Worm (Caenorhabditis elegans) whole organism, late embryonic: ENCODE results near the gene cest-17.

Experiments
- ets-4 ChIP-seq: sonication (generic microtip); optimal IDR thresholded peaks from 2 replicates; lab custom pipeline; 2016; ENCODE audit warnings: missing genetic modification characterization, missing compliant biosample characterization
- fax-1 ChIP-seq: sonication (generic microtip); optimal IDR thresholded peaks from 2 replicates; lab custom pipeline; 2016; ENCODE audit warnings: missing genotype, missing genetic modification characterization, missing compliant biosample characterization
- fkh-10 ChIP-seq: fragments of 150-350 bp; optimal IDR thresholded peaks from 2 replicates; lab custom pipeline; 2014; ENCODE audit warnings: missing biosample characterization, missing genetic modification reagents, missing genetic modification characterization
- gmeb-2 ChIP-seq: sonication (generic microtip); optimal IDR thresholded peaks from 2 replicates; lab custom pipeline; 2016; ENCODE audit warnings: missing genetic modification characterization, inconsistent platforms, missing compliant biosample characterization
- hlh-30 ChIP-seq: sonication (generic microtip); optimal IDR thresholded peaks from 2 replicates; lab custom pipeline; 2017; ENCODE audit warnings: antibody characterized with exemption, missing genetic modification characterization, missing compliant biosample characterization; ENCODE audit not compliant: insufficient read depth
- nhr-11 ChIP-seq: fragments of 150-350 bp; optimal IDR thresholded peaks from 2 replicates; lab custom pipeline; 2014; ENCODE audit warnings: missing biosample characterization, missing genetic modification characterization
- ref-2 ChIP-seq: sonication (generic microtip); optimal IDR thresholded peaks from 2 replicates; lab custom pipeline; 2016; ENCODE audit warnings: missing genetic modification characterization, missing compliant biosample characterization
- sdc-2 ChIP-seq: sonication (generic microtip); optimal IDR thresholded peaks from 2 replicates; lab custom pipeline; 2016; ENCODE audit warnings: missing genotype, missing genetic modification characterization, missing compliant biosample characterization
- syd-9 ChIP-seq: sonication (generic microtip); optimal IDR thresholded peaks from 2 replicates; lab custom pipeline; 2016; ENCODE audit warnings: mild to moderate bottlenecking, missing genetic modification characterization, moderate library complexity, missing compliant biosample characterization
- tbx-2 ChIP-seq: sonication (generic microtip); optimal IDR thresholded peaks from 2 replicates; lab custom pipeline; 2016; ENCODE audit warnings: missing genetic modification characterization, missing compliant biosample characterization

- no peak for TF ChIP-seq hlh-30
- TF ChIP-seq ref-2 (tag; lab: Kevin White, UChicago): no peak
- TF ChIP-seq fkh-10 (GFP tag; lab: Kevin White, UChicago): no peak
- TF ChIP-seq syd-9 (tag; lab: Kevin White, UChicago): no peak
- no peak for TF ChIP-seq ets-4
- no peak for TF ChIP-seq tbx-2 (tag; lab: Kevin White, UChicago)
- TF ChIP-seq sdc-2 (tag; lab: Kevin White, UChicago): no peak
- no peak for TF ChIP-seq nhr-11 (tag; lab: Kevin White, UChicago)
- no peak for TF ChIP-seq fax-1 (tag; lab: Kevin White, UChicago)
- TF ChIP-seq gmeb-2 (tag; lab: Kevin White, UChicago): no peak
Measured at ce11 chrV:8198994-8199393, 4.1 kb upstream of the cest-17 start, which contains the start of gene F20D6.11.
